Worm (Caenorhabditis elegans) whole organism, L3 larva: ENCODE results near the gene fbxb-51.

Experiments used
- ama-1 ChIP-seq: fragments of 150-350 bp; optimal IDR thresholded peaks from 2 replicates; lab custom pipeline; 2018
- nhr-12 ChIP-seq: fragments of 150-350 bp; optimal IDR thresholded peaks from 2 replicates; lab custom pipeline; 2014; ENCODE audit warnings: missing biosample characterization, missing genetic modification characterization
- nhr-77 ChIP-seq: fragments of 150-350 bp; optimal IDR thresholded peaks from 2 replicates; lab custom pipeline; 2014; ENCODE audit warnings: missing biosample characterization, missing genetic modification characterization
- pqm-1 ChIP-seq: fragments of 150-350 bp; optimal IDR thresholded peaks from 2 replicates; lab custom pipeline; 2017; ENCODE audit warnings: missing biosample characterization, missing genetic modification characterization, inconsistent platforms
- snpc-4 ChIP-seq: fragments of 150-350 bp; optimal IDR thresholded peaks from 2 replicates; lab custom pipeline; 2014; ENCODE audit warnings: missing biosample characterization, missing genetic modification characterization

ce11 chrII:1597101-1598088 is 46.9 kb downstream of the fbxb-51 start, which contains the start of gene bath-46:
- TF ChIP-seq nhr-77 (no peak), ama-1 (lab: Kevin White, UChicago) (no peak), pqm-1 (tag; lab: Kevin White, UChicago) (peak; percentile 49), nhr-12 (tag; lab: Kevin White, UChicago) (no peak), snpc-4 (tag; lab: Kevin White, UChicago) (no peak)
